Worm (Caenorhabditis elegans) whole organism, young adult: ENCODE measurements around the gene C01G10.5.

Experiments used
- B0035.1 ChIP-seq: sonication (generic microtip); optimal IDR thresholded peaks from 2 replicates; lab custom pipeline; 2016; ENCODE audit warnings: missing genetic modification characterization, mild to moderate bottlenecking, missing compliant biosample characterization, missing genotype, missing genetic modification reagents
- B0261.1 ChIP-seq: sonication (generic microtip); optimal IDR thresholded peaks from 2 replicates; lab custom pipeline; 2016; ENCODE audit warnings: mild to moderate bottlenecking, missing genetic modification characterization, moderate library complexity, missing compliant biosample characterization
- B0336.3 ChIP-seq: fragments of 200-800 bp; sonication (Bioruptor generic); IDR thresholded peaks from 2 replicates; pipeline ENCODE4 v1.3.6; 2022; ENCODE audit warnings: missing genetic modification characterization, missing compliant biosample characterization
- C17E4.6 ChIP-seq: fragments of 200-800 bp; sonication (Bioruptor generic); IDR thresholded peaks from 2 replicates; pipeline ENCODE4 v1.3.6; 2022; ENCODE audit warnings: missing genetic modification reagents, missing genetic modification characterization, missing compliant biosample characterization
- D2030.7 ChIP-seq: fragments of 200-800 bp; sonication (Bioruptor generic); IDR thresholded peaks from 2 replicates; pipeline ENCODE4 v1.3.6; 2022; ENCODE audit warnings: missing genetic modification reagents, missing genetic modification characterization, missing compliant biosample characterization
- F22D6.2 ChIP-seq: sonication (generic microtip); optimal IDR thresholded peaks from 2 replicates; lab custom pipeline; 2016; ENCODE audit warnings: mild to moderate bottlenecking, missing genetic modification characterization, missing compliant biosample characterization
- F33H1.4 ChIP-seq: fragments of 200-800 bp; sonication (Bioruptor generic); IDR thresholded peaks from 2 replicates; pipeline ENCODE4 v1.3.6; 2022; ENCODE audit warnings: missing genetic modification reagents, missing genetic modification characterization, missing compliant biosample characterization
- F55B11.4 ChIP-seq: sonication (generic microtip); optimal IDR thresholded peaks from 2 replicates; lab custom pipeline; 2016; ENCODE audit warnings: missing compliant biosample characterization, missing genetic modification characterization, borderline replicate concordance; ENCODE audit not compliant: insufficient read depth
- T07F8.4 ChIP-seq: sonication (generic microtip); optimal IDR thresholded peaks from 2 replicates; lab custom pipeline; 2016; ENCODE audit warnings: mild to moderate bottlenecking, missing genetic modification characterization, moderate library complexity, missing compliant biosample characterization
- Y53F4B.3 ChIP-seq: fragments of 200-800 bp; sonication (Bioruptor generic); IDR thresholded peaks from 2 replicates; pipeline ENCODE4 v1.3.6; 2022; ENCODE audit warnings: missing genetic modification reagents, missing genetic modification characterization, missing compliant biosample characterization
- Y56A3A.18 ChIP-seq: fragments of 200-800 bp; sonication (Bioruptor generic); IDR thresholded peaks from 2 replicates; pipeline ENCODE4 v1.3.6; 2022; ENCODE audit warnings: missing genetic modification reagents, missing genetic modification characterization, missing compliant biosample characterization
- Y67H2A.10 ChIP-seq: fragments of 200-800 bp; sonication (Bioruptor generic); conservative IDR thresholded peaks from 2 replicates; pipeline ENCODE4 v1.3.6; 2022; ENCODE audit warnings: missing genetic modification reagents, missing genetic modification characterization, missing compliant biosample characterization
- attf-3 ChIP-seq: fragments of 200-800 bp; sonication (Bioruptor generic); conservative IDR thresholded peaks from 2 replicates; pipeline ENCODE4 v1.3.6; 2022; ENCODE audit warnings: missing genetic modification reagents, missing genetic modification characterization, missing compliant biosample characterization
- bed-1 ChIP-seq: fragments of 200-800 bp; sonication (Bioruptor generic); IDR thresholded peaks from 2 replicates; pipeline ENCODE4 v1.3.6; 2022; ENCODE audit warnings: missing genetic modification reagents, missing genetic modification characterization, missing compliant biosample characterization
- ccch-3 ChIP-seq: fragments of 200-800 bp; sonication (Bioruptor generic); optimal IDR thresholded peaks from 2 replicates; lab custom pipeline; 2018; ENCODE audit warnings: mild to moderate bottlenecking, missing genetic modification characterization, missing compliant biosample characterization
- cebp-2 ChIP-seq: fragments of 200-800 bp; sonication (Bioruptor generic); IDR thresholded peaks from 2 replicates; pipeline ENCODE4 v1.3.6; 2022; ENCODE audit warnings: missing genetic modification characterization, missing compliant biosample characterization
- ceh-100 ChIP-seq: fragments of 200-800 bp; sonication (Bioruptor generic); IDR thresholded peaks from 2 replicates; pipeline ENCODE4 v1.3.6; 2022; ENCODE audit warnings: missing genetic modification reagents, missing genetic modification characterization, missing compliant biosample characterization
- ceh-27 ChIP-seq: fragments of 200-800 bp; sonication (Bioruptor generic); optimal IDR thresholded peaks from 2 replicates; lab custom pipeline; 2018; ENCODE audit warnings: mild to moderate bottlenecking, missing genetic modification characterization, moderate library complexity, missing compliant biosample characterization
- dox-1 ChIP-seq: fragments of 200-800 bp; sonication (Bioruptor generic); IDR thresholded peaks from 2 replicates; pipeline ENCODE4 v1.3.6; 2022; ENCODE audit warnings: missing genetic modification reagents, missing genetic modification characterization, missing compliant biosample characterization
- efl-1 ChIP-seq: fragments of 150-350 bp; optimal IDR thresholded peaks from 2 replicates; lab custom pipeline; 2014; ENCODE audit warnings: missing biosample characterization, missing genetic modification reagents, missing genetic modification characterization
- egrh-3 ChIP-seq: fragments of 200-800 bp; sonication (Bioruptor generic); IDR thresholded peaks from 2 replicates; pipeline ENCODE4 v1.3.6; 2022; ENCODE audit warnings: missing genetic modification reagents, missing genetic modification characterization, missing compliant biosample characterization
- ekl-4 ChIP-seq: fragments of 200-800 bp; sonication (Bioruptor generic); IDR thresholded peaks from 2 replicates; pipeline ENCODE4 v1.3.6; 2022; ENCODE audit warnings: missing genetic modification reagents, missing genetic modification characterization, missing compliant biosample characterization
- fkh-3 ChIP-seq: sonication (generic microtip); optimal IDR thresholded peaks from 2 replicates; lab custom pipeline; 2016; ENCODE audit warnings: mild to moderate bottlenecking, missing genetic modification characterization, missing compliant biosample characterization
- hlh-12 ChIP-seq: sonication (generic microtip); optimal IDR thresholded peaks from 2 replicates; lab custom pipeline; 2016; ENCODE audit warnings: missing genetic modification characterization, missing compliant biosample characterization
- hmg-20 ChIP-seq: fragments of 200-800 bp; sonication (Bioruptor generic); IDR thresholded peaks from 2 replicates; pipeline ENCODE4 v1.3.6; 2022; ENCODE audit warnings: missing genetic modification reagents, missing genetic modification characterization, missing compliant biosample characterization
- hsf-1 ChIP-seq: fragments of 200-800 bp; sonication (Bioruptor generic); IDR thresholded peaks from 2 replicates; pipeline ENCODE4 v1.3.6; 2022; ENCODE audit warnings: missing genetic modification reagents, missing genetic modification characterization, missing compliant biosample characterization
- let-526 ChIP-seq: fragments of 200-800 bp; sonication (Bioruptor generic); IDR thresholded peaks from 2 replicates; pipeline ENCODE4 v1.3.6; 2022; ENCODE audit warnings: missing genetic modification reagents, missing genetic modification characterization, missing compliant biosample characterization
- lsl-1 ChIP-seq: fragments of 200-800 bp; sonication (Bioruptor generic); optimal IDR thresholded peaks from 2 replicates; lab custom pipeline; 2018; ENCODE audit warnings: mild to moderate bottlenecking, missing genetic modification characterization, moderate library complexity, missing compliant biosample characterization
- madf-6 ChIP-seq: fragments of 200-800 bp; sonication (Bioruptor generic); IDR thresholded peaks from 2 replicates; pipeline ENCODE4 v1.3.6; 2022; ENCODE audit warnings: missing genetic modification reagents, missing genetic modification characterization, missing compliant biosample characterization
- madf-8 ChIP-seq: fragments of 200-800 bp; sonication (Bioruptor generic); conservative IDR thresholded peaks from 2 replicates; pipeline ENCODE4 v1.3.6; 2022; ENCODE audit warnings: missing genetic modification reagents, missing genetic modification characterization, missing compliant biosample characterization
- nhr-179 ChIP-seq: sonication (generic microtip); optimal IDR thresholded peaks from 2 replicates; lab custom pipeline; 2016; ENCODE audit warnings: mild to moderate bottlenecking, missing genetic modification characterization, missing compliant biosample characterization
- nhr-27 ChIP-seq: fragments of 200-800 bp; sonication (Bioruptor generic); optimal IDR thresholded peaks from 2 replicates; lab custom pipeline; 2018; ENCODE audit warnings: mild to moderate bottlenecking, missing genetic modification characterization, moderate library complexity, missing compliant biosample characterization
- nhr-80 ChIP-seq: sonication (generic microtip); optimal IDR thresholded peaks from 2 replicates; lab custom pipeline; 2016; ENCODE audit warnings: missing genetic modification characterization, missing compliant biosample characterization
- sea-2 ChIP-seq: fragments of 200-800 bp; sonication (Bioruptor generic); IDR thresholded peaks from 2 replicates; pipeline ENCODE4 v1.3.6; 2022; ENCODE audit warnings: missing genetic modification characterization, missing compliant biosample characterization
- snpc-1.1 ChIP-seq: sonication (generic microtip); optimal IDR thresholded peaks from 2 replicates; lab custom pipeline; 2017; ENCODE audit warnings: missing genetic modification characterization, mild to moderate bottlenecking, missing compliant biosample characterization, antibody characterized with exemption, moderate library complexity, missing genotype, missing genetic modification reagents; ENCODE audit not compliant: insufficient read depth
- tbx-9 ChIP-seq: sonication (generic microtip); optimal IDR thresholded peaks from 2 replicates; lab custom pipeline; 2016; ENCODE audit warnings: borderline replicate concordance, missing genetic modification characterization, inconsistent platforms, missing compliant biosample characterization
- unc-130 ChIP-seq: sonication (generic microtip); optimal IDR thresholded peaks from 2 replicates; lab custom pipeline; 2016; ENCODE audit warnings: missing genetic modification reagents, missing genetic modification characterization, missing compliant biosample characterization
- zim-3 ChIP-seq: sonication (generic microtip); optimal IDR thresholded peaks from 2 replicates; lab custom pipeline; 2017; ENCODE audit warnings: mild to moderate bottlenecking, missing genetic modification characterization, moderate library complexity, missing compliant biosample characterization
- ztf-22 ChIP-seq: fragments of 200-800 bp; sonication (Bioruptor generic); optimal IDR thresholded peaks from 2 replicates; lab custom pipeline; 2018; ENCODE audit warnings: mild to moderate bottlenecking, missing genetic modification characterization, moderate library complexity, missing compliant biosample characterization
- ztf-28 ChIP-seq: fragments of 200-800 bp; sonication (Bioruptor generic); IDR thresholded peaks from 2 replicates; pipeline ENCODE4 v1.3.6; 2022; ENCODE audit warnings: missing genetic modification reagents, missing genetic modification characterization, missing compliant biosample characterization
- ztf-6 ChIP-seq: fragments of 200-800 bp; sonication (Bioruptor generic); IDR thresholded peaks from 2 replicates; pipeline ENCODE4 v1.3.6; 2022; ENCODE audit warnings: missing genetic modification reagents, missing genetic modification characterization, missing compliant biosample characterization

The C01G10.5 gene

ce11 chrV:15069435-15069985 is 19.8 kb downstream of the C01G10.5 start:
- TF ChIP-seq D2030.7 (GFP tag; lab: Robert Waterston, UW): peak; percentile 42; the same call in 1 of the 2 replicates
- TF ChIP-seq egrh-3 (GFP tag; lab: Robert Waterston, UW): no peak
- TF ChIP-seq lsl-1 (GFP tag; lab: Kevin White, UChicago): peak; percentile 62

- TF ChIP-seq D2030.7 (GFP tag; lab: Robert Waterston, UW) (no peak), tbx-9 (tag; lab: Kevin White, UChicago) (no peak), attf-3 (GFP tag; lab: Robert Waterston, UW) (no peak), madf-6 (GFP tag; lab: Robert Waterston, UW) (no peak), nhr-80 (no peak), ccch-3 (GFP tag; lab: Kevin White, UChicago) (no peak), hlh-12 (tag; lab: Kevin White, UChicago) (no peak), dox-1 (GFP tag; lab: Robert Waterston, UW) (no peak), ztf-6 (GFP tag; lab: Robert Waterston, UW) (no peak), hmg-20 (no peak), efl-1 (GFP tag; lab: Kevin White, UChicago) (no peak)
Measured at ce11 chrV:15068378-15068777, 21.0 kb downstream of the C01G10.5 start, which contains the start of gene dnj-3. TSS of gene dnj-3 (plus strand) at chrV:15068678.

- TF ChIP-seq bed-1 (GFP tag; lab: Robert Waterston, UW) (no peak), madf-6 (GFP tag; lab: Robert Waterston, UW) (0 out of 2 replicates have a peak, but pooled peaks have one; percentile 23), sea-2 (GFP tag; lab: Robert Waterston, UW) (no peak), cebp-2 (0 out of 2 replicates have a peak, but pooled peaks have one; percentile 65)
Measured at ce11 chrV:15067165-15067564, 22.2 kb downstream of the C01G10.5 start, which contains the start of gene C25D7.10. TSS of gene C25D7.10 (plus strand) at chrV:15067465.

- no peak for TF ChIP-seq let-526
- TF ChIP-seq ztf-22 (GFP tag; lab: Kevin White, UChicago): no peak
- no peak for TF ChIP-seq Y53F4B.3 (GFP tag; lab: Robert Waterston, UW)
- TF ChIP-seq lsl-1 (GFP tag; lab: Kevin White, UChicago): peak; percentile 97
- TF ChIP-seq egrh-3 (GFP tag; lab: Robert Waterston, UW): no peak
- TF ChIP-seq Y56A3A.18 (GFP tag; lab: Robert Waterston, UW): no peak
- TF ChIP-seq ceh-27 (GFP tag; lab: Kevin White, UChicago): no peak
- no peak for TF ChIP-seq B0035.1 (tag; lab: Kevin White, UChicago)
- no peak for TF ChIP-seq ztf-28
- no peak for TF ChIP-seq sea-2 (GFP tag; lab: Robert Waterston, UW)
- no peak for TF ChIP-seq fkh-3 (tag; lab: Kevin White, UChicago)
- TF ChIP-seq unc-130 (GFP tag; lab: Kevin White, UChicago): peak; percentile 47
- TF ChIP-seq C17E4.6 (GFP tag; lab: Robert Waterston, UW): no peak
- TF ChIP-seq ztf-6 (GFP tag; lab: Robert Waterston, UW): no peak
- TF ChIP-seq nhr-80: no peak
- no peak for TF ChIP-seq ceh-100 (GFP tag; lab: Robert Waterston, UW)
- peak; percentile 76 for TF ChIP-seq F33H1.4 (GFP tag; lab: Robert Waterston, UW)
- no peak for TF ChIP-seq bed-1 (GFP tag; lab: Robert Waterston, UW)
- no peak for TF ChIP-seq T07F8.4 (tag; lab: Kevin White, UChicago)
- TF ChIP-seq hsf-1: no peak
- no peak for TF ChIP-seq Y67H2A.10
- no peak for TF ChIP-seq F55B11.4 (tag; lab: Kevin White, UChicago)
- TF ChIP-seq F22D6.2: no peak
- TF ChIP-seq madf-8 (GFP tag; lab: Robert Waterston, UW): peak; percentile 25; the same call in 1 of the 2 replicates
- TF ChIP-seq B0336.3 (GFP tag; lab: Robert Waterston, UW): no peak
- no peak for TF ChIP-seq B0261.1 (tag; lab: Kevin White, UChicago)
- TF ChIP-seq nhr-27: no peak
- no peak for TF ChIP-seq ekl-4 (GFP tag; lab: Robert Waterston, UW)
- no peak for TF ChIP-seq nhr-179
- TF ChIP-seq D2030.7 (GFP tag; lab: Robert Waterston, UW): peak; percentile 42; the same call in 1 of the 2 replicates
- no peak for TF ChIP-seq snpc-1.1 (tag; lab: Kevin White, UChicago)
- no peak for TF ChIP-seq cebp-2
- no peak for TF ChIP-seq zim-3 (tag; lab: Kevin White, UChicago)
Measured at ce11 chrV:15065837-15066348, 23.4 kb downstream of the C01G10.5 start, which contains the start of gene otub-1. TSS of gene otub-1 (plus strand) at chrV:15066298.
